Worm (Caenorhabditis elegans): Measurements from ENCODE around the gene clec-160.

The clec-160 gene

DNA sequence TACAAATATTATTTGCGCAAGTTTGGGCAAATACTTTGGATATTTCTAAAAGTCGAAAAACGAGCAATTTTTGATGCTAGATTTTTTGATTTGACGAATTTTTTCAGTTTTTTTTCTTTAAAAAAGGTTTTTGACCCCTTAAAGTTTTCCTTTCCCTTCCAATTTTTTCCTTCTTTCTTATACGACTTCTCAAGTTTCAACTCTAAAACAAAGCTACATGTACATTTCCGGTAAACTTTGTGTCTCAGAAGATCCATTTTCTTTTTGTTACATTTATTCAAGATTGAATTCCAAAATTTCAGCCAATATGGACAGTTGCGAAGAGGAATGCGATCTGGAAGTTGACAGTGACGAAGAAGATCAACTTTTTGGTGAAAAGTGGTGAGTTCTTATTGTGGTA is 3.0 kb upstream of the clec-160 start, which contains the start of gene mig-10:
Gene mig-10 (plus strand): TSS at position 301 of the 400 bp plus-strand sequence.
- TF ChIP-seq atf-7 (tag; optimal IDR thresholded peaks at IDR 0.05) (no peak), rcor-1 (GFP tag; IDR thresholded peaks at IDR 0.05) (no peak), tbx-9 (tag; optimal IDR thresholded peaks at IDR 0.05; ENCODE audit: borderline replicate concordance) (no peak), Y79H2A.3 (GFP tag; conservative IDR thresholded peaks at IDR 0.05) (no peak), ztf-26 (tag; optimal IDR thresholded peaks at IDR 0.05) (no peak), F52B5.7 (tag; optimal IDR thresholded peaks at IDR 0.05) (no peak), Y53G8AR.9 (GFP tag; conservative IDR thresholded peaks at IDR 0.05) (no peak), ceh-40 (GFP tag; IDR thresholded peaks at IDR 0.05) (no peak), dpl-1 (GFP tag; optimal IDR thresholded peaks at IDR 0.05) (no peak), ceh-58 (GFP tag; IDR thresholded peaks at IDR 0.05) (no peak), bed-1 (GFP tag; IDR thresholded peaks at IDR 0.05) (no peak)

DNA sequence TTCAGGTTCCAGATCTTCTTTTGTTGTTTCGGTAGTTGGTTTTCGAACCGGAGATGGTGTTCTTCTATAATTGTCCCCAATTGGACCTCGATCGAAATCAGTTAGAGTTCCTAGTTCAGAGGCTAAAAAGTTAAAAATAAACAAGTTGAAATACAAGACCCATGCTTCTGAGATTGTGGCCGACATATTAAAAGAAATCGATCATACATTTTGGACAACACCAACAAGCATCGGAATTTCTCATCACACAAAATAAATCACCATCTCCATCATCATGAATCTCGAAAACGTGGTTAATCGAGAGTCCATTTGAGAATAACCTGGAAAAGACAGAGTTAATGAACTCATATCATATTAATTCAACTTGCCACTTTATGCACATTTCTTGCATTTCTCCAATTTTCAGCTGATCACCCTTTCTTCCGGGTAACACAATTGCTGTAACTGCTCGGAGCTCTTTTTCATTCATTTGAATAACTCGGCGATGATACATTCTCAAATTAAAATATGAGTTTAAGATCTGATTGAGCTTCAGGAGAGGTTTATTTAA is 4.0 kb downstream of the clec-160 start, which contains the start of the genes mps-4 and F09G8.10:
Gene mps-4 (minus strand): TSS at position 101 of the 550 bp plus-strand sequence.
Gene F09G8.10 (minus strand): TSS at position 500 of the 550 bp plus-strand sequence.
- TF ChIP-seq F39B2.1 (GFP tag; IDR thresholded peaks at IDR 0.05), result no peak
- no peak for TF ChIP-seq egrh-3 (GFP tag; IDR thresholded peaks at IDR 0.05)
- TF ChIP-seq sea-2 (GFP tag; IDR thresholded peaks at IDR 0.05), result no peak
- no peak for TF ChIP-seq mel-28 (tag; optimal IDR thresholded peaks at IDR 0.05; ENCODE audit: borderline replicate concordance)
- TF ChIP-seq atf-7 (tag; optimal IDR thresholded peaks at IDR 0.05), result no peak
- TF ChIP-seq hlh-26 (GFP tag; conservative IDR thresholded peaks at IDR 0.05), result no peak
- no peak for TF ChIP-seq nhr-90 (tag; optimal IDR thresholded peaks at IDR 0.05)
- TF ChIP-seq aptf-3 (GFP tag; IDR thresholded peaks at IDR 0.05), result no peak
- TF ChIP-seq K12H6.12 (tag; optimal IDR thresholded peaks at IDR 0.05), result no peak
- no peak for TF ChIP-seq aptf-2 (GFP tag; conservative IDR thresholded peaks at IDR 0.05)
- TF ChIP-seq ZK185.1 (tag; optimal IDR thresholded peaks at IDR 0.05; ENCODE audit: poor library complexity, severe bottlenecking), result no peak
- no peak for TF ChIP-seq snpc-1.1 (tag; optimal IDR thresholded peaks at IDR 0.05; ENCODE audit: insufficient read depth)
- no peak for TF ChIP-seq efl-1 (GFP tag; optimal IDR thresholded peaks at IDR 0.05)
- no peak for TF ChIP-seq B0261.1 (tag; optimal IDR thresholded peaks at IDR 0.05)
- no peak for TF ChIP-seq lag-1 (GFP tag; IDR thresholded peaks at IDR 0.05)

DNA sequence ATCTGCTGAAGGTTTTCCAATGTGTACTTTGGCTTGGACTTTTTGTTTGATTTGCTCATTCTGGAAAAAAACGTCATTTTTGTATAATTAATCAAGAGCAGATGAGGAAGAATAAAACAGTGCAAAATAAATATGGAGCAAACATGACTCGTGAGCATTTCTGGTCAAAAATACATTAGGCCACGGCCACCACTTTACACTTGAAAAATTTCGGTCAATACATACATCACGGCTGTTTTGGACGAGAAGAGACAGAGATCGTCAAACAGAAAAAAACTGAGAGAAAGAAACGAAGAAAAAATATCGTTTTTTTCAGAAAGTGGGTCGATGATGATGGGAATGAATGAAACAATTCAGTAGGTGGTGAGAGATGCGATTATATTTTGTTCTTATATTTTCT is 7.5 kb downstream of the clec-160 start, which contains the start of the genes F09G8.7 and crn-7:
Gene F09G8.7 (minus strand): TSS at position 60 of the 400 bp plus-strand sequence.
Gene crn-7 (plus strand): TSS at position 236 of the 400 bp plus-strand sequence.
- TF ChIP-seq akir-1 (GFP tag; optimal IDR thresholded peaks at IDR 0.05) (no peak), ztf-6 (GFP tag; IDR thresholded peaks at IDR 0.05) (no peak), mxl-1 (tag; optimal IDR thresholded peaks at IDR 0.05) (no peak), nfyb-1 (GFP tag; IDR thresholded peaks at IDR 0.05) (no peak), dox-1 (GFP tag; IDR thresholded peaks at IDR 0.05) (peak; percentile 35; the same call in 1 of the 2 replicates), nhr-80 (tag; optimal IDR thresholded peaks at IDR 0.05) (peak; percentile 53), F52B5.7 (tag; optimal IDR thresholded peaks at IDR 0.05) (no peak), ceh-100 (GFP tag; IDR thresholded peaks at IDR 0.05) (no peak), F23B12.7 (tag; optimal IDR thresholded peaks at IDR 0.05; ENCODE audit: insufficient read depth) (peak; percentile 29), snpc-1.3 (tag; optimal IDR thresholded peaks at IDR 0.05; ENCODE audit: insufficient read depth) (no peak), B0261.1 (tag; optimal IDR thresholded peaks at IDR 0.05) (no peak), hlh-12 (tag; optimal IDR thresholded peaks at IDR 0.05) (no peak), T26A5.8 (tag; optimal IDR thresholded peaks at IDR 0.05) (no peak), mcd-1 (GFP tag; IDR thresholded peaks at IDR 0.05) (0 out of 2 replicates have a peak, but pooled peaks have one; percentile 21), madf-3 (GFP tag; IDR thresholded peaks at IDR 0.05) (no peak), attf-5 (GFP tag; optimal IDR thresholded peaks at IDR 0.05) (peak; percentile 44), aptf-3 (GFP tag; IDR thresholded peaks at IDR 0.05) (no peak), hlh-26 (GFP tag; conservative IDR thresholded peaks at IDR 0.05) (no peak), ztf-3 (GFP tag; optimal IDR thresholded peaks at IDR 0.05) (no peak)
